Worm (Caenorhabditis elegans): ENCODE results near the gene K11G9.5.

K11G9.5 gene

ce11 chrV:6655174-6655573, 33.1 kb downstream of the K11G9.5 start, which contains the start of gene syx-18:
Gene syx-18 (minus strand): TSS chrV:6655449.
- TF ChIP-seq mcd-1 (GFP tag; IDR thresholded peaks at IDR 0.05) (no peak), attf-6 (GFP tag; IDR thresholded peaks at IDR 0.05) (no peak), ama-1 (optimal IDR thresholded peaks at IDR 0.05) (peak; percentile 18), ama-1 (GFP tag; optimal IDR thresholded peaks at IDR 0.05) (peak in 1 of 2 experiments; percentile 49), F39B2.1 (GFP tag; IDR thresholded peaks at IDR 0.05) (0 out of 2 replicates have a peak, but pooled peaks have one; percentile 9), snpc-4 (GFP tag; optimal IDR thresholded peaks at IDR 0.05) (no peak), snpc-4 (tag; optimal IDR thresholded peaks at IDR 0.05) (peak in 1 of 4 experiments; percentile 11), nhr-120 (GFP tag; IDR thresholded peaks at IDR 0.05) (no peak), tbx-9 (tag; optimal IDR thresholded peaks at IDR 0.05; ENCODE audit: borderline replicate concordance) (no peak), hsf-1 (GFP tag; IDR thresholded peaks at IDR 0.05) (0 out of 2 replicates have a peak, but pooled peaks have one; percentile 48), atf-7 (tag; optimal IDR thresholded peaks at IDR 0.05) (peak; percentile 7), F37B4.10 (GFP tag; IDR thresholded peaks at IDR 0.05) (no peak), ZK185.1 (tag; optimal IDR thresholded peaks at IDR 0.05; ENCODE audit: poor library complexity, severe bottlenecking) (no peak), nfyb-1 (GFP tag; IDR thresholded peaks at IDR 0.05) (no peak; the same call in 1 of the 2 replicates), F22D6.2 (tag; optimal IDR thresholded peaks at IDR 0.05) (no peak), Y56A3A.18 (GFP tag; IDR thresholded peaks at IDR 0.05) (no peak), dpff-1 (tag; optimal IDR thresholded peaks at IDR 0.05) (no peak), F10E7.11 (tag; optimal IDR thresholded peaks at IDR 0.05) (no peak), ceh-27 (GFP tag; optimal IDR thresholded peaks at IDR 0.05) (no peak), cebp-1 (GFP tag; IDR thresholded peaks at IDR 0.05) (no peak), cebp-1 (tag; optimal IDR thresholded peaks at IDR 0.05) (peak; percentile 34), Y53G8AR.9 (GFP tag; conservative IDR thresholded peaks at IDR 0.05) (peak; percentile 73), unc-130 (GFP tag; optimal IDR thresholded peaks at IDR 0.05) (no peak), madf-6 (GFP tag; IDR thresholded peaks at IDR 0.05) (peak; percentile 53), B0336.3 (GFP tag; IDR thresholded peaks at IDR 0.05) (peak; percentile 33; the same call in 1 of the 2 replicates), let-607 (tag; optimal IDR thresholded peaks at IDR 0.05) (peak in 1 of 2 experiments; percentile 38), nhr-90 (tag; optimal IDR thresholded peaks at IDR 0.05) (no peak), rcor-1 (GFP tag; IDR thresholded peaks at IDR 0.05) (peak; percentile 30; the same call in 1 of the 2 replicates), madf-10 (tag; optimal IDR thresholded peaks at IDR 0.05) (no peak), Y79H2A.3 (GFP tag; conservative IDR thresholded peaks at IDR 0.05) (no peak), madf-8 (GFP tag; conservative IDR thresholded peaks at IDR 0.05) (no peak), ztf-6 (GFP tag; IDR thresholded peaks at IDR 0.05) (no peak), B0019.2 (GFP tag; conservative IDR thresholded peaks at IDR 0.05) (no peak), him-1 (tag; optimal IDR thresholded peaks at IDR 0.05) (peak; percentile 11), ztf-26 (tag; optimal IDR thresholded peaks at IDR 0.05) (no peak), ztf-28 (GFP tag; IDR thresholded peaks at IDR 0.05) (no peak), D2030.7 (GFP tag; IDR thresholded peaks at IDR 0.05) (0 out of 2 replicates have a peak, but pooled peaks have one; percentile 26), hrde-1 (tag; optimal IDR thresholded peaks at IDR 0.05; ENCODE audit: borderline replicate concordance) (no peak), ceh-91 (GFP tag; IDR thresholded peaks at IDR 0.05) (no peak), lin-40 (tag; optimal IDR thresholded peaks at IDR 0.05) (no peak), egrh-3 (GFP tag; IDR thresholded peaks at IDR 0.05) (no peak), ztf-25 (GFP tag; IDR thresholded peaks at IDR 0.05) (no peak), pbrm-1 (GFP tag; IDR thresholded peaks at IDR 0.05) (no peak), repo-1 (tag; optimal IDR thresholded peaks at IDR 0.05) (peak; percentile 32), mes-4 (tag; optimal IDR thresholded peaks at IDR 0.05) (no peak), lin-35 (GFP tag; optimal IDR thresholded peaks at IDR 0.05) (peak in 2 of 3 experiments; percentile 33 to 43), nhr-27 (tag; optimal IDR thresholded peaks at IDR 0.05) (no peak), rpc-1 (optimal IDR thresholded peaks at IDR 0.05) (no peak), rpc-1 (tag; optimal IDR thresholded peaks at IDR 0.05) (no peak), lin-54 (GFP tag; optimal IDR thresholded peaks at IDR 0.05) (no peak)
